Worm (Caenorhabditis elegans): ENCODE results near the gene pars-1.

- TF ChIP-seq tra-4 (tag; optimal IDR thresholded peaks at IDR 0.05) (no peak), aly-1 (tag; optimal IDR thresholded peaks at IDR 0.05) (no peak), tbx-37 (GFP tag; conservative IDR thresholded peaks at IDR 0.05) (no peak), ceh-13 (GFP tag; optimal IDR thresholded peaks at IDR 0.05) (no peak), F13C5.2 (tag; optimal IDR thresholded peaks at IDR 0.05) (no peak), ama-1 (optimal IDR thresholded peaks at IDR 0.05) (no peak), B0310.2 (tag; optimal IDR thresholded peaks at IDR 0.05) (no peak)
These were observed at the start of gene pars-1 for ce11 chrIII:7238727-7239126.
